Fruit fly (Drosophila melanogaster) whole organism, embryonic: ENCODE results near the gene CG43439.

Experiments
- Atf3 ChIP-seq: fragments of 200-800 bp; sonication (Bioruptor generic); optimal IDR thresholded peaks from 3 replicates; lab custom pipeline; 2016; ENCODE audit warnings: missing biosample characterization, missing genetic modification characterization
- CG10462 ChIP-seq: fragments of 200-800 bp; sonication (Bioruptor generic); optimal IDR thresholded peaks from 2 replicates; lab custom pipeline; 2016; ENCODE audit warnings: missing biosample characterization, missing genetic modification characterization
- CG10543 ChIP-seq: fragments of 200-800 bp; sonication (Bioruptor generic); optimal IDR thresholded peaks from 3 replicates; lab custom pipeline; 2017; ENCODE audit warnings: missing biosample characterization, mild to moderate bottlenecking, missing genetic modification characterization, moderate library complexity
- CG10959 ChIP-seq: fragments of 200-800 bp; sonication (Bioruptor generic); IDR thresholded peaks from 2 replicates; pipeline ENCODE4 v1.3.6; 2022; ENCODE audit warnings: missing biosample characterization, missing genetic modification characterization
- CG11696 ChIP-seq: fragments of 200-800 bp; sonication (Bioruptor generic); IDR thresholded peaks from 2 replicates; pipeline ENCODE4 v1.3.6; 2022; ENCODE audit warnings: missing biosample characterization, missing genetic modification characterization
- CG12769 ChIP-seq: fragments of 200-800 bp; sonication (Bioruptor generic); optimal IDR thresholded peaks from 2 replicates; lab custom pipeline; 2019; ENCODE audit warnings: missing biosample characterization, mild to moderate bottlenecking, missing genetic modification characterization, moderate library complexity
- CG14014 ChIP-seq: fragments of 200-800 bp; sonication (Bioruptor generic); IDR thresholded peaks from 2 replicates; pipeline ENCODE4 v1.3.6; 2022; ENCODE audit warnings: missing biosample characterization, missing genetic modification characterization
- CG14441 ChIP-seq: fragments of 200-800 bp; sonication (Bioruptor generic); IDR thresholded peaks from 2 replicates; pipeline ENCODE4 v1.3.6; 2022; ENCODE audit warnings: missing biosample characterization, missing genetic modification characterization
- CG14667 ChIP-seq: fragments of 200-800 bp; sonication (Bioruptor generic); IDR thresholded peaks from 2 replicates; pipeline ENCODE4 v1.3.6; 2022; ENCODE audit warnings: missing biosample characterization, missing genetic modification characterization
- CG15601 ChIP-seq: fragments of 200-800 bp; sonication (Bioruptor generic); optimal IDR thresholded peaks from 3 replicates; lab custom pipeline; 2019; ENCODE audit warnings: missing biosample characterization, mild to moderate bottlenecking, missing genetic modification characterization, moderate library complexity
- CG17359 ChIP-seq: fragments of 200-800 bp; sonication (Bioruptor generic); optimal IDR thresholded peaks from 3 replicates; lab custom pipeline; 2018; ENCODE audit warnings: missing biosample characterization, mild to moderate bottlenecking, missing genetic modification characterization, moderate library complexity
- CG18764 ChIP-seq: fragments of 200-800 bp; sonication (Bioruptor generic); optimal IDR thresholded peaks from 3 replicates; lab custom pipeline; 2016; ENCODE audit warnings: missing biosample characterization, missing genetic modification characterization
- CG2202 ChIP-seq: fragments of 200-800 bp; sonication (Bioruptor generic); optimal IDR thresholded peaks from 2 replicates; lab custom pipeline; 2018; ENCODE audit warnings: missing biosample characterization, mild to moderate bottlenecking, missing genetic modification characterization
- CG31224 ChIP-seq: fragments of 200-800 bp; sonication (Bioruptor generic); IDR thresholded peaks from 2 replicates; pipeline ENCODE4 v1.3.6; 2022; ENCODE audit warnings: missing biosample characterization, missing genetic modification characterization
- CG32772 ChIP-seq: fragments of 200-800 bp; sonication (Bioruptor generic); IDR thresholded peaks from 2 replicates; pipeline ENCODE4 v1.3.6; 2022; ENCODE audit warnings: missing biosample characterization, missing genetic modification characterization
- CG33213 ChIP-seq: fragments of 200-800 bp; sonication (Bioruptor generic); optimal IDR thresholded peaks from 3 replicates; lab custom pipeline; 2016; ENCODE audit warnings: missing biosample characterization, missing genetic modification characterization
- CG3407 ChIP-seq: fragments of 200-800 bp; sonication (Bioruptor generic); optimal IDR thresholded peaks from 2 replicates; lab custom pipeline; 2018; ENCODE audit warnings: missing biosample characterization, mild to moderate bottlenecking, missing genetic modification characterization
- CG4360 ChIP-seq: fragments of 200-800 bp; sonication (Bioruptor generic); IDR thresholded peaks from 2 replicates; pipeline ENCODE4 v1.3.6; 2022; ENCODE audit warnings: missing biosample characterization, missing genetic modification characterization
- CG4854 ChIP-seq: fragments of 200-800 bp; sonication (Bioruptor generic); optimal IDR thresholded peaks from 2 replicates; lab custom pipeline; 2016; ENCODE audit warnings: missing biosample characterization, missing genetic modification characterization, inconsistent platforms
- CG7963 ChIP-seq: fragments of 200-800 bp; sonication (Bioruptor generic); IDR thresholded peaks from 3 replicates; pipeline ENCODE4 v1.3.6; 2022; ENCODE audit warnings: missing biosample characterization, missing genetic modification characterization; ENCODE audit not compliant: partially characterized antibody
- CG8924 ChIP-seq: fragments of 200-800 bp; optimal IDR thresholded peaks from 3 replicates; lab custom pipeline; 2019; ENCODE audit warnings: missing biosample characterization, mild to moderate bottlenecking, missing genetic modification characterization, moderate library complexity
- D19B ChIP-seq: fragments of 200-800 bp; sonication (Bioruptor generic); optimal IDR thresholded peaks from 2 replicates; lab custom pipeline; 2017; ENCODE audit warnings: missing biosample characterization, mild to moderate bottlenecking, missing genetic modification characterization
- Hey ChIP-seq: fragments of 200-800 bp; sonication (Bioruptor generic); optimal IDR thresholded peaks from 3 replicates; lab custom pipeline; 2018; ENCODE audit warnings: missing biosample characterization, mild to moderate bottlenecking, missing genetic modification characterization
- Hmr ChIP-seq: fragments of 200-800 bp; sonication (Bioruptor generic); optimal IDR thresholded peaks from 3 replicates; lab custom pipeline; 2017; ENCODE audit warnings: mild to moderate bottlenecking, missing biosample characterization, missing genetic modification reagents, missing genetic modification characterization
- Hr3 ChIP-seq: fragments of 200-800 bp; sonication (Bioruptor generic); optimal IDR thresholded peaks from 3 replicates; lab custom pipeline; 2016; ENCODE audit warnings: missing biosample characterization, missing genetic modification characterization
- Neu2 ChIP-seq: fragments of 200-800 bp; sonication (Bioruptor generic); optimal IDR thresholded peaks from 3 replicates; lab custom pipeline; 2016; ENCODE audit warnings: missing biosample characterization, missing genetic modification characterization, borderline replicate concordance
- Poxn ChIP-seq: fragments of 200-800 bp; sonication (Bioruptor generic); IDR thresholded peaks from 2 replicates; pipeline ENCODE4 v1.3.6; 2022; ENCODE audit warnings: missing biosample characterization, missing genetic modification characterization
- Six4 ChIP-seq: fragments of 200-800 bp; sonication (Bioruptor generic); optimal IDR thresholded peaks from 2 replicates; lab custom pipeline; 2016; ENCODE audit warnings: missing biosample characterization, missing genetic modification characterization
- Spps ChIP-seq: fragments of 200-800 bp; sonication (Bioruptor generic); optimal IDR thresholded peaks from 2 replicates; lab custom pipeline; 2018; ENCODE audit warnings: missing biosample characterization, mild to moderate bottlenecking, missing genetic modification characterization
- Sry-δ ChIP-seq: fragments of 200-800 bp; sonication (Bioruptor generic); optimal IDR thresholded peaks from 2 replicates; lab custom pipeline; 2016; ENCODE audit warnings: missing biosample characterization, missing genetic modification characterization
- aop ChIP-seq: fragments of 200-800 bp; sonication (Bioruptor generic); IDR thresholded peaks from 2 replicates; pipeline ENCODE4 v1.3.6; 2022; ENCODE audit warnings: missing biosample characterization, missing genetic modification characterization
- ap ChIP-seq: fragments of 200-800 bp; sonication (Bioruptor generic); IDR thresholded peaks from 2 replicates; pipeline ENCODE4 v1.3.6; 2022; ENCODE audit warnings: missing biosample characterization, missing genetic modification characterization
- dimm ChIP-seq: fragments of 200-800 bp; sonication (Bioruptor generic); IDR thresholded peaks from 2 replicates; pipeline ENCODE4 v1.3.6; 2022; ENCODE audit warnings: missing biosample characterization, missing genetic modification characterization
- dmrt11E ChIP-seq: fragments of 200-800 bp; sonication (Bioruptor generic); optimal IDR thresholded peaks from 3 replicates; lab custom pipeline; 2018; ENCODE audit warnings: missing biosample characterization, mild to moderate bottlenecking, missing genetic modification characterization, moderate library complexity
- gfzf ChIP-seq: fragments of 200-800 bp; sonication (Bioruptor generic); optimal IDR thresholded peaks from 2 replicates; lab custom pipeline; 2016; ENCODE audit warnings: missing biosample characterization, mild to moderate bottlenecking, missing genetic modification characterization, moderate library complexity
- lab ChIP-seq: fragments of 200-800 bp; sonication (Bioruptor generic); optimal IDR thresholded peaks from 3 replicates; lab custom pipeline; 2017; ENCODE audit warnings: missing biosample characterization, missing genetic modification characterization, mild to moderate bottlenecking, moderate library complexity, missing genetic modification reagents
- lbe ChIP-seq: fragments of 200-800 bp; sonication (Bioruptor generic); optimal IDR thresholded peaks from 2 replicates; lab custom pipeline; 2016; ENCODE audit warnings: missing biosample characterization, mild to moderate bottlenecking, missing genetic modification characterization
- lilli ChIP-seq: fragments of 200-800 bp; sonication (Bioruptor generic); optimal IDR thresholded peaks from 3 replicates; lab custom pipeline; 2016; ENCODE audit warnings: missing biosample characterization, missing genetic modification characterization
- lola ChIP-seq, 3 experiments: fragments of >200 bp in 2 of 3; fragments of 200-800 bp in 1 of 3; sonication (Bioruptor generic) in 1 of 3; optimal IDR thresholded peaks; 2 replicates each; lab custom pipeline; 2017 to 2019; ENCODE audit warnings: missing biosample characterization in 3 of 3, missing genetic modification characterization in 3 of 3, mild to moderate bottlenecking in 1 of 3, moderate library complexity in 1 of 3
- nmo ChIP-seq: fragments of 200-800 bp; sonication (Bioruptor generic); optimal IDR thresholded peaks from 2 replicates; lab custom pipeline; 2018; ENCODE audit warnings: missing biosample characterization, mild to moderate bottlenecking, missing genetic modification characterization, moderate library complexity
- phol ChIP-seq: fragments of 200-800 bp; sonication (Bioruptor generic); optimal IDR thresholded peaks from 3 replicates; lab custom pipeline; 2018; ENCODE audit warnings: missing biosample characterization, mild to moderate bottlenecking, missing genetic modification characterization, moderate library complexity
- pita ChIP-seq: fragments of 200-800 bp; sonication (Bioruptor generic); optimal IDR thresholded peaks from 2 replicates; lab custom pipeline; 2017; ENCODE audit warnings: missing biosample characterization, mild to moderate bottlenecking, missing genetic modification characterization
- scrt ChIP-seq: fragments of 200-800 bp; sonication (Bioruptor generic); optimal IDR thresholded peaks from 2 replicates; lab custom pipeline; 2018; ENCODE audit warnings: missing biosample characterization, mild to moderate bottlenecking, missing genetic modification characterization, moderate library complexity
- sim ChIP-seq: fragments of 200-800 bp; sonication (Bioruptor generic); IDR thresholded peaks from 2 replicates; pipeline ENCODE4 v1.3.6; 2022; ENCODE audit warnings: missing biosample characterization, missing genetic modification characterization
- slbo ChIP-seq: fragments of 200-800 bp; sonication (Bioruptor generic); IDR thresholded peaks from 2 replicates; pipeline ENCODE4 v1.3.6; 2022; ENCODE audit warnings: missing biosample characterization, missing genetic modification characterization
- tio ChIP-seq: fragments of 200-800 bp; sonication (Bioruptor generic); optimal IDR thresholded peaks from 2 replicates; lab custom pipeline; 2017; ENCODE audit warnings: missing biosample characterization, missing genetic modification characterization, inconsistent platforms
- tup ChIP-seq: fragments of 200-800 bp; sonication (Bioruptor generic); optimal IDR thresholded peaks from 2 replicates; lab custom pipeline; 2016; ENCODE audit warnings: missing biosample characterization, mild to moderate bottlenecking, missing genetic modification characterization, moderate library complexity
- vvl ChIP-seq: fragments of 200-800 bp; sonication (Bioruptor generic); IDR thresholded peaks from 2 replicates; pipeline ENCODE4 v1.3.6; 2022; ENCODE audit warnings: missing biosample characterization, missing genetic modification characterization
- zen2 ChIP-seq: fragments of 200-800 bp; sonication (Bioruptor generic); IDR thresholded peaks from 3 replicates; pipeline ENCODE4 v1.3.6; 2022; ENCODE audit warnings: missing biosample characterization, missing genetic modification characterization; ENCODE audit not compliant: partially characterized antibody
- zfh1 ChIP-seq: fragments of 200-800 bp; sonication (Bioruptor generic); IDR thresholded peaks from 3 replicates; pipeline ENCODE4 v1.3.6; 2022; ENCODE audit warnings: missing biosample characterization, missing genetic modification characterization

CG43439 gene

DNA sequence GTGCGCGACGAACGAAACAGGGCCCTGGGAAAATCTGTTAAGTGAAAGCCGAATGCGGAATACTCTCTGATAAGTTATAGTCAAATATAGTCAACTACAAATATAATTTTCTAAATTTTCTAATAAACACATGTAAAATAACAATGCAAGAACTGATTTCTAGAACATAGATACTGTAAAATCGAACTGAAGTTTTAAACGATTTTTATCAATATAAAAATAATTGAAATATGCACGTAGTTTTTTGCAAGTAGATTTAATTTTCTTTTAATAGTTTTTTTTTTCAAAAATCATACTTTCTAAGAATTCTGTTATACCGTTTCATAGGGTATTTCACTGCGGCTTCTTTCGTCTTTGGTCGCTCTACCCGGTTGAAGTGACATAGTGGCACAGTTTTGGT lies 24.0 kb upstream of the CG43439 start (continued):
- peak; percentile 69 for TF ChIP-seq Spps (tag; lab: Kevin White, UChicago)
- TF ChIP-seq phol (tag; lab: Kevin White, UChicago) = peak; percentile 96
- no peak for TF ChIP-seq lbe (GFP tag; lab: Kevin White, UChicago)
- 0 out of 2 replicates have a peak, but pooled peaks have one; percentile 22 for TF ChIP-seq CG10959 (GFP tag; lab: Robert Waterston, UW)
- peak; percentile 55 for TF ChIP-seq CG3407
- peak; percentile 8 for TF ChIP-seq CG12769 (tag; lab: Kevin White, UChicago)
- TF ChIP-seq CG17359 (tag; lab: Kevin White, UChicago) = peak; percentile 90
- TF ChIP-seq CG14441 (GFP tag; lab: Robert Waterston, UW) = peak; percentile 52; the same call in 1 of the 2 replicates
- TF ChIP-seq lola (GFP tag; optimal IDR thresholded peaks at IDR 0.05; lab: Kevin White, UChicago) = peak in 1 of 3 experiments; percentile 88
- TF ChIP-seq dmrt11E (tag; lab: Kevin White, UChicago) = peak; percentile 73
- peak; percentile 75 for TF ChIP-seq CG10462 (GFP tag; lab: Kevin White, UChicago)
- TF ChIP-seq aop (GFP tag; lab: Robert Waterston, UW) = no peak
- TF ChIP-seq pita (GFP tag; lab: Kevin White, UChicago) = no peak
- TF ChIP-seq vvl = peak; percentile 81
- TF ChIP-seq CG15601 = peak; percentile 89
- TF ChIP-seq Atf3 (GFP tag; lab: Kevin White, UChicago) = no peak
- peak; percentile 43; the same call in 2 of the 3 replicates for TF ChIP-seq zfh1 (GFP tag; lab: Robert Waterston, UW)
- peak; percentile 66 for TF ChIP-seq ap (GFP tag; lab: Robert Waterston, UW)
- no peak for TF ChIP-seq Neu2 (GFP tag; lab: Kevin White, UChicago)
- TF ChIP-seq CG14667 (GFP tag; lab: Robert Waterston, UW) = peak; percentile 43
- TF ChIP-seq Hmr (GFP tag; lab: Kevin White, UChicago) = peak; percentile 66
- peak; percentile 77 for TF ChIP-seq Six4 (GFP tag; lab: Kevin White, UChicago)
- TF ChIP-seq CG4854 = peak; percentile 21
- no peak for TF ChIP-seq CG33213 (GFP tag; lab: Kevin White, UChicago)
- TF ChIP-seq nmo (GFP tag; lab: Kevin White, UChicago) = peak; percentile 96
- peak; percentile 70 for TF ChIP-seq CG18764 (GFP tag; lab: Kevin White, UChicago)
- TF ChIP-seq CG31224 (GFP tag; lab: Robert Waterston, UW) = no peak; the same call in 1 of the 2 replicates
- TF ChIP-seq tup = no peak
- TF ChIP-seq sim = peak; percentile 59; the same call in 1 of the 2 replicates
- TF ChIP-seq D19B (GFP tag; lab: Kevin White, UChicago) = peak; percentile 27
- TF ChIP-seq zen2 = no peak
- peak; percentile 59 for TF ChIP-seq lilli (GFP tag; lab: Kevin White, UChicago)
- peak; percentile 72 for TF ChIP-seq CG14014 (GFP tag; lab: Robert Waterston, UW)
- TF ChIP-seq CG32772 = peak; percentile 62
- peak; percentile 30 for TF ChIP-seq slbo (GFP tag; lab: Robert Waterston, UW)
- peak; percentile 51 for TF ChIP-seq CG4360 (GFP tag; lab: Robert Waterston, UW)
- TF ChIP-seq Hr3 (GFP tag; lab: Kevin White, UChicago) = peak; percentile 86
- TF ChIP-seq Poxn (GFP tag; lab: Robert Waterston, UW) = no peak
- TF ChIP-seq CG8924 (tag; lab: Kevin White, UChicago) = peak; percentile 89
- TF ChIP-seq CG10543 (GFP tag; lab: Kevin White, UChicago) = peak; percentile 78
- peak; percentile 5; the same call in 1 of the 2 replicates for TF ChIP-seq dimm (GFP tag; lab: Robert Waterston, UW)
- no peak for TF ChIP-seq Hey (tag; lab: Kevin White, UChicago)
- TF ChIP-seq scrt = peak; percentile 68
- no peak for TF ChIP-seq CG11696
- peak; percentile 75 for TF ChIP-seq tio (GFP tag; lab: Kevin White, UChicago)
- TF ChIP-seq Sry-δ = peak; percentile 17
- TF ChIP-seq CG7963 (GFP tag; lab: Robert Waterston, UW) = no peak
- TF ChIP-seq gfzf = no peak
- TF ChIP-seq CG2202 (tag; lab: Kevin White, UChicago) = peak; percentile 50
- peak; percentile 84 for TF ChIP-seq lab (GFP tag; lab: Kevin White, UChicago)
